Fruit fly (Drosophila melanogaster) whole organism, embryonic: Measurements from ENCODE around the gene Sps2.

ENCODE experiments used
- Antp ChIP-seq: fragments of 200-800 bp; sonication (Bioruptor generic); optimal IDR thresholded peaks from 3 replicates; lab custom pipeline; 2016; ENCODE audit warnings: missing biosample characterization, missing genetic modification characterization
- Atf6 ChIP-seq: fragments of 200-800 bp; sonication (Bioruptor generic); IDR thresholded peaks from 2 replicates; pipeline ENCODE4 v1.3.6; 2022; ENCODE audit warnings: missing biosample characterization, missing genetic modification characterization
- Bgb ChIP-seq: fragments of 200-800 bp; sonication (Bioruptor generic); IDR thresholded peaks from 2 replicates; pipeline ENCODE4 v1.3.6; 2022; ENCODE audit warnings: missing biosample characterization, missing genetic modification characterization; ENCODE audit not compliant: partially characterized antibody
- CG10654 ChIP-seq: fragments of 200-800 bp; sonication (Bioruptor generic); optimal IDR thresholded peaks from 2 replicates; lab custom pipeline; 2016; ENCODE audit warnings: missing biosample characterization, missing genetic modification characterization
- CG11093 ChIP-seq: fragments of 200-800 bp; sonication (Bioruptor generic); IDR thresholded peaks from 3 replicates; pipeline ENCODE4 v1.3.6; 2022; ENCODE audit warnings: missing biosample characterization, missing genetic modification characterization
- CG11560 ChIP-seq: fragments of 200-800 bp; sonication (Bioruptor generic); IDR thresholded peaks from 3 replicates; pipeline ENCODE4 v1.3.6; 2022; ENCODE audit warnings: missing biosample characterization, missing genetic modification characterization
- CG13123 ChIP-seq: fragments of 200-800 bp; sonication (Bioruptor generic); optimal IDR thresholded peaks from 2 replicates; lab custom pipeline; 2016; ENCODE audit warnings: missing biosample characterization, missing genetic modification characterization
- CG14014 ChIP-seq: fragments of 200-800 bp; sonication (Bioruptor generic); IDR thresholded peaks from 2 replicates; pipeline ENCODE4 v1.3.6; 2022; ENCODE audit warnings: missing biosample characterization, missing genetic modification characterization
- CG14441 ChIP-seq: fragments of 200-800 bp; sonication (Bioruptor generic); IDR thresholded peaks from 2 replicates; pipeline ENCODE4 v1.3.6; 2022; ENCODE audit warnings: missing biosample characterization, missing genetic modification characterization
- CG1529 ChIP-seq: fragments of 200-800 bp; sonication (Bioruptor generic); optimal IDR thresholded peaks from 3 replicates; lab custom pipeline; 2018; ENCODE audit warnings: missing biosample characterization, missing genetic modification characterization
- CG16813 ChIP-seq: fragments of 200-800 bp; sonication (Bioruptor generic); IDR thresholded peaks from 3 replicates; pipeline ENCODE4 v1.3.6; 2022; ENCODE audit warnings: missing biosample characterization, missing genetic modification characterization; ENCODE audit not compliant: partially characterized antibody
- CG16815 ChIP-seq: fragments of 200-800 bp; sonication (Bioruptor generic); optimal IDR thresholded peaks from 3 replicates; lab custom pipeline; 2017; ENCODE audit warnings: missing biosample characterization, mild to moderate bottlenecking, missing genetic modification characterization
- CG17912 ChIP-seq: fragments of 200-800 bp; sonication (Bioruptor generic); optimal IDR thresholded peaks from 2 replicates; lab custom pipeline; 2018; ENCODE audit warnings: missing biosample characterization, mild to moderate bottlenecking, missing genetic modification characterization
- CG18619 ChIP-seq: fragments of 200-800 bp; sonication (Bioruptor generic); optimal IDR thresholded peaks from 3 replicates; lab custom pipeline; 2017; ENCODE audit warnings: missing biosample characterization, mild to moderate bottlenecking, missing genetic modification characterization
- CG2199 ChIP-seq: fragments of 200-800 bp; sonication (Bioruptor generic); IDR thresholded peaks from 3 replicates; pipeline ENCODE4 v1.3.6; 2022; ENCODE audit warnings: missing biosample characterization, missing genetic modification characterization
- CG31388 ChIP-seq: fragments of 200-800 bp; sonication (Bioruptor generic); optimal IDR thresholded peaks from 2 replicates; lab custom pipeline; 2016; ENCODE audit warnings: missing biosample characterization, missing genetic modification characterization
- CG33213 ChIP-seq: fragments of 200-800 bp; sonication (Bioruptor generic); optimal IDR thresholded peaks from 3 replicates; lab custom pipeline; 2016; ENCODE audit warnings: missing biosample characterization, missing genetic modification characterization
- CG33557 ChIP-seq: fragments of 200-800 bp; sonication (Bioruptor generic); optimal IDR thresholded peaks from 2 replicates; lab custom pipeline; 2019; ENCODE audit warnings: missing biosample characterization, mild to moderate bottlenecking, missing genetic modification characterization, moderate library complexity
- CG3726 ChIP-seq: fragments of 200-800 bp; sonication (Bioruptor generic); IDR thresholded peaks from 3 replicates; pipeline ENCODE4, ENCODE4 v1.3.6; 2022; ENCODE audit warnings: missing biosample characterization, missing genetic modification characterization
- CG42726 ChIP-seq: fragments of 200-800 bp; sonication (Bioruptor generic); IDR thresholded peaks from 2 replicates; pipeline ENCODE4 v1.3.6; 2022; ENCODE audit warnings: missing biosample characterization, missing genetic modification characterization; ENCODE audit not compliant: partially characterized antibody
- CG4404 ChIP-seq: fragments of 200-800 bp; sonication (Bioruptor generic); IDR thresholded peaks from 2 replicates; pipeline ENCODE4 v1.3.6; 2022; ENCODE audit warnings: missing biosample characterization, missing genetic modification characterization
- CG6654 ChIP-seq: fragments of 200-800 bp; sonication (Bioruptor generic); optimal IDR thresholded peaks from 2 replicates; lab custom pipeline; 2017; ENCODE audit warnings: missing biosample characterization, mild to moderate bottlenecking, missing genetic modification characterization
- CG7839 ChIP-seq: fragments of 200-800 bp; sonication (Bioruptor generic); optimal IDR thresholded peaks from 3 replicates; lab custom pipeline; 2018; ENCODE audit warnings: missing biosample characterization, mild to moderate bottlenecking, missing genetic modification characterization, moderate library complexity
- CG9932 ChIP-seq: fragments of 200-800 bp; sonication (Bioruptor generic); IDR thresholded peaks from 2 replicates; pipeline ENCODE4 v1.3.6; 2022; ENCODE audit warnings: missing biosample characterization, missing genetic modification characterization
- D19A ChIP-seq: fragments of 200-800 bp; optimal IDR thresholded peaks from 3 replicates; lab custom pipeline; 2019; ENCODE audit warnings: missing biosample characterization, mild to moderate bottlenecking, missing genetic modification characterization, moderate library complexity
- Gug ChIP-seq: fragments of 200-800 bp; sonication (Bioruptor generic); IDR thresholded peaks from 4 replicates; pipeline ENCODE4 v1.3.6; 2022; ENCODE audit warnings: missing biosample characterization, missing genetic modification characterization
- H2.0 ChIP-seq: fragments of 200-800 bp; sonication (Bioruptor generic); IDR thresholded peaks from 2 replicates; pipeline ENCODE4 v1.3.6; 2022; ENCODE audit warnings: missing biosample characterization, missing genetic modification characterization
- Hand ChIP-seq: fragments of 200-800 bp; sonication (Bioruptor generic); optimal IDR thresholded peaks from 2 replicates; lab custom pipeline; 2017; ENCODE audit warnings: mild to moderate bottlenecking, missing biosample characterization, missing genetic modification reagents, missing genetic modification characterization
- HmgZ ChIP-seq: fragments of 200-800 bp; sonication (Bioruptor generic); optimal IDR thresholded peaks from 2 replicates; lab custom pipeline; 2018; ENCODE audit warnings: missing biosample characterization, mild to moderate bottlenecking, missing genetic modification characterization
- Hr39 ChIP-seq: fragments of >200 bp; optimal IDR thresholded peaks from 2 replicates; lab custom pipeline; 2017
- Lhr ChIP-seq: fragments of 200-800 bp; sonication (Bioruptor generic); optimal IDR thresholded peaks from 3 replicates; lab custom pipeline; 2017; ENCODE audit warnings: mild to moderate bottlenecking, missing biosample characterization, missing genetic modification reagents, missing genetic modification characterization
- MBD-R2 ChIP-seq: fragments of 200-800 bp; sonication (Bioruptor generic); IDR thresholded peaks from 2 replicates; pipeline ENCODE4 v1.3.6; 2022; ENCODE audit warnings: missing biosample characterization, missing genetic modification characterization
- Mad ChIP-seq: fragments of 200-800 bp; sonication (Bioruptor generic); optimal IDR thresholded peaks from 2 replicates; lab custom pipeline; 2016; ENCODE audit warnings: missing biosample characterization, missing genetic modification characterization
- Max ChIP-seq: fragments of 200-800 bp; sonication (Bioruptor generic); optimal IDR thresholded peaks from 2 replicates; lab custom pipeline; 2016; ENCODE audit warnings: missing biosample characterization, mild to moderate bottlenecking, missing genetic modification characterization
- Tbp ChIP-seq: fragments of >200 bp; optimal IDR thresholded peaks from 2 replicates; lab custom pipeline; 2018; ENCODE audit warnings: missing biosample characterization, missing genetic modification characterization
- bbx ChIP-seq: fragments of 200-800 bp; sonication (Bioruptor generic); IDR thresholded peaks from 2 replicates; pipeline ENCODE4 v1.3.6; 2022; ENCODE audit warnings: missing biosample characterization, missing genetic modification characterization; ENCODE audit not compliant: partially characterized antibody
- crol ChIP-seq: fragments of 200-800 bp; sonication (Bioruptor generic); IDR thresholded peaks from 2 replicates; pipeline ENCODE4 v1.3.6; 2022; ENCODE audit warnings: missing biosample characterization, missing genetic modification characterization
- crp ChIP-seq, 2 experiments: fragments of 200-800 bp; sonication (Bioruptor generic); optimal IDR thresholded peaks; 2 replicates in 1 of 2; 3 replicates in 1 of 2; lab custom pipeline; 2017; ENCODE audit warnings: missing biosample characterization in 2 of 2, missing genetic modification characterization in 2 of 2, mild to moderate bottlenecking in 1 of 2, moderate library complexity in 1 of 2
- eyg ChIP-seq: fragments of 200-800 bp; sonication (Bioruptor generic); optimal IDR thresholded peaks from 3 replicates; lab custom pipeline; 2016; ENCODE audit warnings: missing biosample characterization, missing genetic modification characterization
- gcm ChIP-seq: fragments of 200-800 bp; sonication (Bioruptor generic); optimal IDR thresholded peaks from 2 replicates; lab custom pipeline; 2019; ENCODE audit warnings: missing biosample characterization, mild to moderate bottlenecking, missing genetic modification characterization, moderate library complexity
- gsb ChIP-seq: fragments of 200-800 bp; sonication (Bioruptor generic); IDR thresholded peaks from 2 replicates; pipeline ENCODE4 v1.3.6; 2022; ENCODE audit warnings: missing biosample characterization, missing genetic modification characterization
- gt ChIP-seq: fragments of 200-800 bp; sonication (Bioruptor generic); IDR thresholded peaks from 2 replicates; pipeline ENCODE4 v1.3.6; 2022; ENCODE audit warnings: missing biosample characterization, missing genetic modification characterization
- hb ChIP-seq: fragments of 200-800 bp; sonication (Bioruptor generic); IDR thresholded peaks from 3 replicates; pipeline ENCODE4 v1.3.6; 2022; ENCODE audit warnings: missing biosample characterization, missing genetic modification characterization; ENCODE audit not compliant: partially characterized antibody
- jumu ChIP-seq: fragments of 200-800 bp; sonication (Bioruptor generic); optimal IDR thresholded peaks from 3 replicates; lab custom pipeline; 2016; ENCODE audit warnings: missing biosample characterization, missing genetic modification characterization
- mld ChIP-seq: fragments of 200-800 bp; sonication (Bioruptor generic); IDR thresholded peaks from 3 replicates; pipeline ENCODE4 v1.3.6; 2022; ENCODE audit warnings: missing biosample characterization, missing genetic modification characterization; ENCODE audit not compliant: partially characterized antibody
- nau ChIP-seq: fragments of 200-800 bp; sonication (Bioruptor generic); optimal IDR thresholded peaks from 3 replicates; lab custom pipeline; 2017; ENCODE audit warnings: missing biosample characterization, mild to moderate bottlenecking, missing genetic modification characterization, missing genetic modification reagents
- ro ChIP-seq: fragments of 200-800 bp; sonication (Bioruptor generic); IDR thresholded peaks from 2 replicates; pipeline ENCODE4 v1.3.6; 2022; ENCODE audit warnings: missing biosample characterization, missing genetic modification characterization
- so ChIP-seq: fragments of 200-800 bp; sonication (Bioruptor generic); IDR thresholded peaks from 3 replicates; pipeline ENCODE4 v1.3.6; 2022; ENCODE audit warnings: missing biosample characterization, missing genetic modification characterization
- sr ChIP-seq: fragments of 200-800 bp; sonication (Bioruptor generic); IDR thresholded peaks from 3 replicates; pipeline ENCODE4 v1.3.6; 2022; ENCODE audit warnings: missing biosample characterization, missing genetic modification characterization
- ttk ChIP-seq: fragments of 200-800 bp; sonication (Bioruptor generic); IDR thresholded peaks from 2 replicates; pipeline ENCODE4 v2.1.2; 2022; ENCODE audit warnings: missing biosample characterization, missing genetic modification characterization

The Sps2 gene

DNA sequence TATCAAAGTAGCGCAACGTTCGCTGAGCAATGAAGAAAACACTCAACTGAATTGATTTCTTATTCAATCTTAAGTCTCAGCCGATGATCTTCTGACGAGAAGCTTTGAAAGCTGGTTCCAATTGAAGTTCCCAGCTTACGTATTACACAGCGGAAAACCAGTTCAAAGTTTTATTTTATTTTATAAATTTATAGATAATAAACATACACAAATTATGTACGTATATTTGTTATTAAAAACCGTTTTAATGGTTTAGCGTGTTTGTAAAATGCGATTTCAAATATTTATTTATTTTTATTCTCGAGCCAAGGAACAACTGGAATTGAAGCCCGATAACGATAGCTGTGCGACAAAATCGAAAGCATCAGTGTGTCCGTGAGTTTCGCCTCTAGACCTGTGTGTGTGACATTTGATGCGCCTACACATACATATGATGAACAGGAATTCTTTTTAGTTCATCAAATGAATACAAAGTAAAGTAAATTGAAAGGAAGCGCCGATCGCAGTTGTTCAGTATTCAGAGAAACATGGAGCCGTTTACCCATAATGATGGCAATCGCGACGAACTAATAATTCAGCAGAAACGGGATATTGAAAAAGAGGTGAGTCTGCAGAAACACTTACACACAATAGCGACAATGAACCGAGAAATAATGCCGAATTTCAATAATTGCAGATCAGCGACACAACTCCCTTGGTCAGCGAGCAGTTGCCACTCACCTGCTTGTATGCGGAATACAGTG is 35.7 kb upstream of the Sps2 start, which contains the start of the genes CG5390 and CG4968 (continued):
- TF ChIP-seq H2.0 (peak; percentile 64), Bgb (GFP tag; lab: Robert Waterston, UW) (peak; percentile 31; the same call in 1 of the 2 replicates), Mad (GFP tag; lab: Kevin White, UChicago) (peak; percentile 14), nau (peak; percentile 33), CG1529 (GFP tag; lab: Kevin White, UChicago) (peak; percentile 41), CG4404 (GFP tag; lab: Robert Waterston, UW) (no peak), CG10654 (GFP tag; lab: Kevin White, UChicago) (peak; percentile 58), CG7839 (tag; lab: Kevin White, UChicago) (no peak), D19A (no peak), CG13123 (peak; percentile 14), Gug (GFP tag; lab: Robert Waterston, UW) (no peak), CG18619 (GFP tag; lab: Kevin White, UChicago) (peak; percentile 38), gt (GFP tag; lab: Robert Waterston, UW) (no peak), CG3726 (GFP tag; lab: Robert Waterston, UW) (no peak), CG16813 (GFP tag; lab: Robert Waterston, UW) (peak; percentile 32; the same call in 1 of the 3 replicates), CG42726 (GFP tag; lab: Robert Waterston, UW) (no peak), CG14441 (GFP tag; lab: Robert Waterston, UW) (peak; percentile 28; the same call in 1 of the 2 replicates), mld (no peak), gcm (GFP tag; lab: Kevin White, UChicago) (peak; percentile 64), Antp (GFP tag; lab: Kevin White, UChicago) (peak; percentile 6), bbx (peak; percentile 72), CG11093 (no peak), Max (GFP tag; lab: Kevin White, UChicago) (peak; percentile 50), CG14014 (GFP tag; lab: Robert Waterston, UW) (peak; percentile 73; the same call in 1 of the 2 replicates), CG31388 (GFP tag; lab: Kevin White, UChicago) (no peak), Tbp (GFP tag; lab: Kevin White, UChicago) (no peak), Hr39 (no peak), HmgZ (peak; percentile 68), ro (GFP tag; lab: Robert Waterston, UW) (no peak), crp (GFP tag; optimal IDR thresholded peaks at IDR 0.05; lab: Kevin White, UChicago) (peak in 1 of 2 experiments; percentile 31), Atf6 (GFP tag; lab: Robert Waterston, UW) (peak; percentile 75; the same call in 1 of the 2 replicates), ttk (GFP tag; lab: Robert Waterston, UW) (peak; percentile 32; the same call in 1 of the 2 replicates), Hand (GFP tag; lab: Kevin White, UChicago) (peak; percentile 54), CG9932 (peak; percentile 79), MBD-R2 (GFP tag; lab: Robert Waterston, UW) (peak; percentile 87), gsb (no peak), CG17912 (GFP tag; lab: Kevin White, UChicago) (no peak), Lhr (GFP tag; lab: Kevin White, UChicago) (peak; percentile 63)

DNA sequence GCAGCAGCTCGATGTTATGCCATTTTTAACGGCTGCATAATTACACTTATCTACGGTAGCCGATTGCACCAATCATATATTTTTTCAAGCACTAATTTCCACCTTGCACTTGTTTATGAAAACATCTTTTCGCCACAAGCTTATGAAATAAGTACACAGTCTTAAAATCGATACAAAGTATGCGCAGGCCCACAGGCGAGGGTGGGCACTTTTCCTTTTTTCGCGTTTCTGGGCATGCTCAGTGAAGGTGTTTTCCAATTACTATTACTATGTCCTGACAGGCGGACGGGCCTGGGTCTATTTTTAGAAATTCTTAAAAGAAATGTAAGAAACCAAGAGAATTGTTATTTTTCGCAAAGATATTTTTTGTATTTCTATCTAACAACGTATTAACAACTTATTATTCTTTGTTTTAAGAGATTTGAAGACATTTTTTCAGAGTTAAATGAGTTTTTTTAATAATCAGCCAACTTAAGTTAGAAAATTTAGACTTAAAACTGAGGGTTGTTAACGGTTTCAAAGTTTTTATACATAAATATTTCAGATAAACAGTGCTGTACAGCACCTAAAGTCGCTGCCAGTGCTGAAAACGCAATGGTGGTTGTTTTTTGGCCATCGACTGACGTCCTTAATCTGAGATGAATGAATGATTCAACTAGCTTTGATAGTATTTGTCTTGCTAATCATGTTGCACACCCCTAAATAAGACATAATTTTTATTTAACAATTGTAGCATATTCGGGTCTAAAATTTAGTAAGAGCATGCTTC is 31.6 kb upstream of the Sps2 start, which contains the start of gene Cdk5alpha:
Gene Cdk5alpha, minus strand, starts transcription at position 343 of the 769 bp plus-strand sequence.
- TF ChIP-seq sr: no peak
- TF ChIP-seq CG33557 (GFP tag; lab: Kevin White, UChicago): no peak
- TF ChIP-seq CG11560 (tag; lab: Robert Waterston, UW): no peak
- TF ChIP-seq hb (GFP tag; lab: Robert Waterston, UW): no peak
- TF ChIP-seq so: no peak
- TF ChIP-seq CG16815: no peak
- TF ChIP-seq CG2199 (GFP tag; lab: Robert Waterston, UW): no peak
- peak; percentile 0 for TF ChIP-seq CG33213 (GFP tag; lab: Kevin White, UChicago)
- no peak for TF ChIP-seq jumu
- TF ChIP-seq eyg (GFP tag; lab: Kevin White, UChicago): no peak
- no peak for TF ChIP-seq CG6654 (GFP tag; lab: Kevin White, UChicago)
- no peak for TF ChIP-seq crol
